Worm (Caenorhabditis elegans): ENCODE data around the gene abi-1.

The abi-1 gene

ce11 chrIII:5697963-5698730 is 5.6 kb upstream of the abi-1 start, which contains the start of the genes lgg-3 and rgs-5 (continued):
- no peak for TF ChIP-seq ceh-28 (tag; optimal IDR thresholded peaks at IDR 0.05)
- TF ChIP-seq nhr-6 (tag; optimal IDR thresholded peaks at IDR 0.05) = peak; percentile 2
- no peak for TF ChIP-seq nhr-11 (tag; optimal IDR thresholded peaks at IDR 0.05)
- no peak for TF ChIP-seq zip-11 (GFP tag; IDR thresholded peaks at IDR 0.05)
- peak; percentile 44 for TF ChIP-seq hlh-30 (tag; optimal IDR thresholded peaks at IDR 0.05; ENCODE audit: insufficient read depth)
- no peak for TF ChIP-seq ces-1 (GFP tag; optimal IDR thresholded peaks at IDR 0.05)
- no peak for TF ChIP-seq Y105C5A.15 (GFP tag; IDR thresholded peaks at IDR 0.05)
- no peak for TF ChIP-seq egl-43 (GFP tag; IDR thresholded peaks at IDR 0.05)
- TF ChIP-seq duxl-1 (tag; optimal IDR thresholded peaks at IDR 0.05; ENCODE audit: poor library complexity) = no peak
- TF ChIP-seq madf-9 (GFP tag; conservative IDR thresholded peaks at IDR 0.05) = no peak
- no peak for TF ChIP-seq tra-1 (GFP tag; IDR thresholded peaks at IDR 0.05)
- TF ChIP-seq mep-1 (tag; optimal IDR thresholded peaks at IDR 0.05) = peak; percentile 60
- no peak for TF ChIP-seq hmg-1.1 (GFP tag; IDR thresholded peaks at IDR 0.05)
- TF ChIP-seq jun-1 (tag; optimal IDR thresholded peaks at IDR 0.05) = no peak
- TF ChIP-seq tag-97 (GFP tag; IDR thresholded peaks at IDR 0.05) = no peak
- no peak for TF ChIP-seq gei-8 (GFP tag; optimal IDR thresholded peaks at IDR 0.05)
- TF ChIP-seq lin-29 (GFP tag; IDR thresholded peaks at IDR 0.05) = no peak

- TF ChIP-seq mxl-3 (GFP tag; optimal IDR thresholded peaks at IDR 0.05) = no peak
- TF ChIP-seq aha-1 (tag) = peak; percentile 27
- no peak for TF ChIP-seq F44E2.7 (GFP tag; IDR thresholded peaks at IDR 0.05)
- no peak for TF ChIP-seq tra-1 (GFP tag; IDR thresholded peaks at IDR 0.05)
- no peak for TF ChIP-seq D1046.2 (GFP tag; IDR thresholded peaks at IDR 0.05)
- TF ChIP-seq spr-3 (GFP tag; optimal IDR thresholded peaks at IDR 0.05) = no peak
- no peak for TF ChIP-seq madf-9 (GFP tag; conservative IDR thresholded peaks at IDR 0.05)
Measured at ce11 chrIII:5697266-5697665, 4.7 kb upstream of the abi-1 start, which contains the start of gene B0336.7. Gene B0336.7, minus strand, starts transcription at chrIII:5697366.

- TF ChIP-seq F26F4.8 (GFP tag; conservative IDR thresholded peaks at IDR 0.05) (no peak), mes-2 (tag; optimal IDR thresholded peaks at IDR 0.05; ENCODE audit: poor library complexity, severe bottlenecking) (no peak), madf-9 (GFP tag; conservative IDR thresholded peaks at IDR 0.05) (no peak), egl-27 (tag; optimal IDR thresholded peaks at IDR 0.05) (no peak), T20F7.1 (GFP tag; optimal IDR thresholded peaks at IDR 0.05) (no peak), lin-15B (tag; optimal IDR thresholded peaks at IDR 0.05) (no peak)
Measured at ce11 chrIII:5693736-5694135, 1.2 kb upstream of the abi-1 start, which contains the start of gene B0336.13. Gene B0336.13, plus strand, starts transcription at chrIII:5694036.

ce11 chrIII:5691826-5692225 is 714 bp downstream of the abi-1 start:
- TF ChIP-seq unc-62 (GFP tag; optimal IDR thresholded peaks at IDR 0.05 in 1 of 2) = peak in 1 of 2 experiments; percentile 92
- TF ChIP-seq unc-62 (tag; optimal IDR thresholded peaks at IDR 0.05) = no peak
- no peak for TF ChIP-seq pha-4 (GFP tag; IDR thresholded peaks at IDR 0.05)
- no peak for TF ChIP-seq pha-4 (tag; optimal IDR thresholded peaks at IDR 0.05)
- no peak for TF ChIP-seq Y105C5A.15 (GFP tag; IDR thresholded peaks at IDR 0.05)
- TF ChIP-seq duxl-1 (tag; optimal IDR thresholded peaks at IDR 0.05; ENCODE audit: poor library complexity) = no peak
- no peak for TF ChIP-seq attf-4 (tag; optimal IDR thresholded peaks at IDR 0.05)
- TF ChIP-seq ces-1 (GFP tag; optimal IDR thresholded peaks at IDR 0.05) = no peak
- TF ChIP-seq mep-1 (tag; optimal IDR thresholded peaks at IDR 0.05) = no peak
- TF ChIP-seq lim-7 (GFP tag; IDR thresholded peaks at IDR 0.05) = no peak
- TF ChIP-seq ztf-7 (tag; optimal IDR thresholded peaks at IDR 0.05) = no peak
- TF ChIP-seq mes-2 (tag; optimal IDR thresholded peaks at IDR 0.05; ENCODE audit: poor library complexity, severe bottlenecking) = no peak
- TF ChIP-seq nhr-102 (tag; optimal IDR thresholded peaks at IDR 0.05) = no peak
- no peak for TF ChIP-seq nhr-28 (tag; optimal IDR thresholded peaks at IDR 0.05)
- no peak for TF ChIP-seq dmd-6 (GFP tag; IDR thresholded peaks at IDR 0.05)
- 0 out of 2 replicates have a peak, but pooled peaks have one; percentile 21 for TF ChIP-seq F44E2.7 (GFP tag; IDR thresholded peaks at IDR 0.05)
- TF ChIP-seq mxl-3 (GFP tag; optimal IDR thresholded peaks at IDR 0.05) = no peak
- TF ChIP-seq dmd-8 (GFP tag; IDR thresholded peaks at IDR 0.05) = no peak
- TF ChIP-seq rbr-2 (tag; optimal IDR thresholded peaks at IDR 0.05) = no peak
